Worm (Caenorhabditis elegans): ENCODE results near the gene Y56A3A.6.

DNA sequence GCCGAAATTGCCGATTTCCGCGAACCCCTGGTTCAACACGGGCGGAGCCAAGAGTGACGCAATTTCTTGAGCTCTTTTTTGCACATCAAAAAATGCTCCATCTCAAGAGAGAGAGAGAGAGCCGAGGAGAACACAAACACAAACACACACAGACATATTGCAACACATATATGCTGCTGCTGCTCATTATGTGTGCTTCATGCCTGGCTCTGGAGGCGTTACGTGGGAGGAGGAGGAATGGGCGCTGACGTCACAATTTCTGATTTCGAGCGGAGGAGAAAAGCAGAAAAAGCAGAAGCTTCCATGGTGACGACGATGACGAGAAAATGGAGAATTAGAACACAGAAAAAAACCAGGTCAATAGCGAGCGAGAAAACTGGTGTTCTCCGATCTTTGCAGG lies 42.5 kb downstream of the Y56A3A.6 start:
- peak in 1 of 2 experiments; percentile 50 for TF ChIP-seq unc-62 (GFP tag; optimal IDR thresholded peaks at IDR 0.05 in 1 of 2)
- no peak for TF ChIP-seq unc-62 (tag; optimal IDR thresholded peaks at IDR 0.05)
- TF ChIP-seq nhr-77 (tag; optimal IDR thresholded peaks at IDR 0.05) = no peak
- no peak for TF ChIP-seq nhr-76 (tag; optimal IDR thresholded peaks at IDR 0.05)
- TF ChIP-seq mxl-3 (GFP tag; optimal IDR thresholded peaks at IDR 0.05) = peak; percentile 4
- peak; percentile 9 for TF ChIP-seq nhr-11 (tag; optimal IDR thresholded peaks at IDR 0.05)
- TF ChIP-seq aly-2 (tag; optimal IDR thresholded peaks at IDR 0.05) = no peak
- TF ChIP-seq snpc-4 (tag; optimal IDR thresholded peaks at IDR 0.05) = no peak
- TF ChIP-seq daf-12 (tag; optimal IDR thresholded peaks at IDR 0.05) = no peak
- no peak for TF ChIP-seq nhr-237 (tag; optimal IDR thresholded peaks at IDR 0.05)
- TF ChIP-seq T20F7.1 (GFP tag; optimal IDR thresholded peaks at IDR 0.05) = no peak
- no peak for TF ChIP-seq ztf-11 (tag; optimal IDR thresholded peaks at IDR 0.05)
- TF ChIP-seq mdl-1 (tag; optimal IDR thresholded peaks at IDR 0.05) = peak in 1 of 2 experiments; percentile 33

Measured in whole organism, L4 larva.